Fruit fly (Drosophila melanogaster): ENCODE measurements around the gene comm3.

The comm3 gene

DNA sequence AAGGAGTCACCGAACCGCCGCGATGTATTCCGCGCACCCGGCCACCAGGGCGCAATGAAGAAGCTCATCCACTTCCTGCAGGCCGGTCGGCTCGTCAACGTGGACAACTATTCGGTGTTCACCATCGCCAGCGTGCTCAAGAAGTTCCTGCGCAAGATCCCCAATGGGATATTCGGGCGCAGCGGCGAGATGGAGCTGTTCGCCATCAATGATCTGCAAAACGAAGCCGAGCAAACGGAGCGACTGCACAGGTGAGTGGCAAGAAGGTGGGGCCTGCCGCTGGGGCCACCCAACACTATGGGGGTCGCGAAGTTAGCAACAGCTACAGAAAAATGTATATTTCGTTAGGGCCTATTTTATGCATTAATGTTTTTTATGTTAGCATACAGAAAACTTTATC is 57.8 kb downstream of the comm3 start (continued):
- TF ChIP-seq CG32772 (GFP tag; IDR thresholded peaks at IDR 0.05) (0 out of 2 replicates have a peak, but pooled peaks have one; percentile 40), CG6791 (GFP tag; IDR thresholded peaks at IDR 0.05; ENCODE audit: partially characterized antibody) (0 out of 3 replicates have a peak, but pooled peaks have one; percentile 1), Ptx1 (GFP tag; IDR thresholded peaks at IDR 0.05) (0 out of 2 replicates have a peak, but pooled peaks have one; percentile 25), CG10543 (GFP tag; optimal IDR thresholded peaks at IDR 0.05) (no peak)

dm6 chr3L:15588514-15589138 is 58.9 kb downstream of the comm3 start, which contains the start of gene RhoGAP71E:
Gene RhoGAP71E, plus strand, starts transcription at chr3L:15588860.
- TF ChIP-seq CG17385 (GFP tag; optimal IDR thresholded peaks at IDR 0.05) (peak; percentile 40), grau (tag; optimal IDR thresholded peaks at IDR 0.05) (peak; percentile 63), CG15011 (GFP tag; optimal IDR thresholded peaks at IDR 0.05) (peak; percentile 13), CG9609 (GFP tag; optimal IDR thresholded peaks at IDR 0.05) (no peak), Fer2 (tag; optimal IDR thresholded peaks at IDR 0.05) (peak; percentile 40), CG11247 (GFP tag; IDR thresholded peaks at IDR 0.05) (peak; percentile 39; the same call in 1 of the 2 replicates), CG12942 (GFP tag; optimal IDR thresholded peaks at IDR 0.05) (no peak), CG16863 (GFP tag; optimal IDR thresholded peaks at IDR 0.05) (no peak), CG32532 (GFP tag; IDR thresholded peaks at IDR 0.05) (peak; percentile 79), gce (GFP tag; IDR thresholded peaks at IDR 0.05) (no peak; the same call in 2 of the 3 replicates), hkb (optimal IDR thresholded peaks at IDR 0.05) (no peak), hkb (GFP tag; IDR thresholded peaks at IDR 0.05) (peak; percentile 64), Nf-YC (tag; optimal IDR thresholded peaks at IDR 0.05) (peak; percentile 57), ERR (GFP tag; optimal IDR thresholded peaks at IDR 0.05) (peak; percentile 9), CG13123 (GFP tag; optimal IDR thresholded peaks at IDR 0.05) (peak; percentile 7), Mrtf (GFP tag; IDR thresholded peaks at IDR 0.05) (0 out of 3 replicates have a peak, but pooled peaks have one; percentile 50), CG33557 (GFP tag; optimal IDR thresholded peaks at IDR 0.05) (no peak), CG4707 (GFP tag; optimal IDR thresholded peaks at IDR 0.05) (peak; percentile 51), GATAe (GFP tag; conservative IDR thresholded peaks at IDR 0.05) (no peak), CG15269 (tag; optimal IDR thresholded peaks at IDR 0.05) (peak; percentile 34), HmgZ (tag; optimal IDR thresholded peaks at IDR 0.05) (peak; percentile 63), CG7839 (tag; optimal IDR thresholded peaks at IDR 0.05) (peak; percentile 44), Lhr (GFP tag; optimal IDR thresholded peaks at IDR 0.05) (peak; percentile 34), Xbp1 (GFP tag; optimal IDR thresholded peaks at IDR 0.05) (peak; percentile 11), sens (GFP tag) (peak; percentile 84), B-H1 (GFP tag; IDR thresholded peaks at IDR 0.05) (peak; percentile 27; the same call in 1 of the 3 replicates), lmd (GFP tag; IDR thresholded peaks at IDR 0.05) (peak; percentile 32; the same call in 1 of the 2 replicates), trem (tag; optimal IDR thresholded peaks at IDR 0.05) (peak; percentile 59), CG12219 (GFP tag; optimal IDR thresholded peaks at IDR 0.05) (peak; percentile 10), CG12236 (GFP tag; optimal IDR thresholded peaks at IDR 0.05) (no peak), toy (GFP tag; IDR thresholded peaks at IDR 0.05) (no peak), ftz-f1 (GFP tag; optimal IDR thresholded peaks at IDR 0.05) (no peak), H2.0 (GFP tag; IDR thresholded peaks at IDR 0.05) (0 out of 2 replicates have a peak, but pooled peaks have one; percentile 47), Meics (GFP tag; optimal IDR thresholded peaks at IDR 0.05) (peak; percentile 62), HmgD (GFP tag; optimal IDR thresholded peaks at IDR 0.05) (peak; percentile 56), ato (GFP tag; IDR thresholded peaks at IDR 0.05; ENCODE audit: partially characterized antibody) (peak; percentile 52; the same call in 1 of the 2 replicates), pros (GFP tag; optimal IDR thresholded peaks at IDR 0.05) (no peak), HHEX (GFP tag; optimal IDR thresholded peaks at IDR 0.05) (peak; percentile 62), CG30020 (tag; optimal IDR thresholded peaks at IDR 0.05) (peak; percentile 54), CG3995 (GFP tag; optimal IDR thresholded peaks at IDR 0.05) (peak; percentile 3), CG4617 (GFP tag; optimal IDR thresholded peaks at IDR 0.05; ENCODE audit: borderline replicate concordance) (peak; percentile 59), fd102C (GFP tag; optimal IDR thresholded peaks at IDR 0.05) (no peak), ems (GFP tag; optimal IDR thresholded peaks at IDR 0.05) (no peak), Xrp1 (GFP tag; IDR thresholded peaks at IDR 0.05) (peak; percentile 46; the same call in 1 of the 2 replicates)
